Fruit fly (Drosophila melanogaster): ENCODE measurements around the gene inaF-A.

inaF-A gene

DNA sequence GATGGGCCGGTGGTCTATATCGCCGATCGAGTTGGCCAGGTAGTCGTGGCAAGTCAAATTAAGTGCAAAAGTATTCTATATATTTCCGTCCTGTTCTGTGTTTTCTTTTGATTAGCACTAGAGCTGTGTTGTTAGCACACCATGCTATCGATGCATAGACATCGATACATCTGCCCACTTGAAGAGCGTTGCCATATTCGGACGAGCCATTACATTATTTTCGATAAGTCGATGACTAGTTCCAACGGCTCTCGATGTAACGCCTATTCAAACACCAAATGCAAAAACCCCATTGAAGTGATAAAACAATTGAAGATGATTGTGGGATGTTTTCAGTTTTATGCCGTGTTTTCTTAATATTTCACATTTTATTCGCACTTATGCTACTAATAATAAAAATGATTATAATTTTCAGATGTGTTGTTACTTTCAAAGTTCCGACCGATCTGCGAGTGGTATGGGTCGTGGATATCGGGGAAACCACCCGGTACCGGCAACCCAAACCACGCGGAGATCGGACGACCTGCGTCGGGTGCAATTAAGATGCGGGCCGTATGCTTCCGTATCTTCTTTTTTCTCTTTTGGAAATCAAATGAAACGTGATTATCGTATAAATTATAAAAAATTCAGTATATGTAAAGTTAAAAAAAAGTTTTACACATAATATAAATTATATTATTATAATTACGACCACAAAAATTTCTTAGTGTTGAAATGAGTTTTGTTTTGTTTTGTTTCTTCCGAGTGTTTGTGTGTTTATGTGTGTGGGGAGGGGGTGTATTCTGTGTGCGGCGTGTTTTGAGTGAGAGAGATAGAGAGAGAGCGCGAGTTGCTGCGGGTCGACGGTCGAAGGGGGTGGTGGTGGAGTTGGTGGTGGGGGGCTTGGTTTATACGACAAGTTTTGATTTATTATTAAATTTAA, 23.6 kb downstream of the inaF-A start, which contains the start of gene FucT6 (continued):
- no peak for TF ChIP-seq CG13624 (GFP tag; optimal IDR thresholded peaks at IDR 0.05)
- peak; percentile 17 for TF ChIP-seq PHDP (tag; optimal IDR thresholded peaks at IDR 0.05)
- TF ChIP-seq gem (tag; optimal IDR thresholded peaks at IDR 0.05): peak; percentile 25
- no peak for TF ChIP-seq ewg (GFP tag; optimal IDR thresholded peaks at IDR 0.05)
- TF ChIP-seq CG12071 (GFP tag; optimal IDR thresholded peaks at IDR 0.05): no peak
- TF ChIP-seq CG16815 (GFP tag; optimal IDR thresholded peaks at IDR 0.05): no peak
- TF ChIP-seq CG31441 (GFP tag; IDR thresholded peaks at IDR 0.05): 0 out of 2 replicates have a peak, but pooled peaks have one; percentile 1
- no peak for TF ChIP-seq jumu (GFP tag; optimal IDR thresholded peaks at IDR 0.05)
- no peak; the same call in 2 of the 3 replicates for TF ChIP-seq CG17361 (GFP tag; IDR thresholded peaks at IDR 0.05)
- TF ChIP-seq CG11504 (tag; optimal IDR thresholded peaks at IDR 0.05): no peak
- peak; percentile 9 for TF ChIP-seq her (GFP tag; optimal IDR thresholded peaks at IDR 0.05)
- TF ChIP-seq Sry-δ (GFP tag; optimal IDR thresholded peaks at IDR 0.05): peak; percentile 95
- no peak for TF ChIP-seq CG7839 (tag; optimal IDR thresholded peaks at IDR 0.05)
- TF ChIP-seq CG11723 (GFP tag; optimal IDR thresholded peaks at IDR 0.05): no peak
- no peak for TF ChIP-seq ase (GFP tag; IDR thresholded peaks at IDR 0.05)
- no peak for TF ChIP-seq pnt (GFP tag; optimal IDR thresholded peaks at IDR 0.05)
- no peak for TF ChIP-seq dysf (GFP tag; IDR thresholded peaks at IDR 0.05)
- no peak for TF ChIP-seq prd (optimal IDR thresholded peaks at IDR 0.05)
- TF ChIP-seq prd (GFP tag; IDR thresholded peaks at IDR 0.05): no peak
- TF ChIP-seq CG14710 (tag; optimal IDR thresholded peaks at IDR 0.05): peak; percentile 53
- peak; percentile 8 for TF ChIP-seq D19A (tag; optimal IDR thresholded peaks at IDR 0.05)
- TF ChIP-seq ac (GFP tag; optimal IDR thresholded peaks at IDR 0.05): no peak
- no peak for TF ChIP-seq CG17568 (GFP tag; optimal IDR thresholded peaks at IDR 0.05)
- TF ChIP-seq CG3281 (GFP tag; optimal IDR thresholded peaks at IDR 0.05): peak; percentile 21
- TF ChIP-seq CG13424 (tag; optimal IDR thresholded peaks at IDR 0.05): peak; percentile 1
- TF ChIP-seq CG8388 (GFP tag; optimal IDR thresholded peaks at IDR 0.05): no peak
- peak; percentile 84 for TF ChIP-seq knrl (GFP tag; IDR thresholded peaks at IDR 0.05; ENCODE audit: partially characterized antibody)
- TF ChIP-seq zf30C (GFP tag; optimal IDR thresholded peaks at IDR 0.05): no peak
- TF ChIP-seq z (GFP tag; IDR thresholded peaks at IDR 0.05): peak; percentile 91
- no peak for TF ChIP-seq NFAT (GFP tag; IDR thresholded peaks at IDR 0.05)
- no peak for TF ChIP-seq Adf1 (GFP tag; IDR thresholded peaks at IDR 0.05)
- no peak for TF ChIP-seq CG4730 (GFP tag; IDR thresholded peaks at IDR 0.05)
- no peak for TF ChIP-seq CG15011 (GFP tag; optimal IDR thresholded peaks at IDR 0.05)
- TF ChIP-seq CG1832 (GFP tag; optimal IDR thresholded peaks at IDR 0.05): peak; percentile 62
- TF ChIP-seq pan (optimal IDR thresholded peaks at IDR 0.05): no peak
- TF ChIP-seq pan (GFP tag; optimal IDR thresholded peaks at IDR 0.05 in 1 of 2, IDR thresholded peaks at IDR 0.05 in 1 of 2): peak in 1 of 2 experiments; percentile 36
- no peak for TF ChIP-seq nmo (GFP tag; optimal IDR thresholded peaks at IDR 0.05)
- peak; percentile 86 for TF ChIP-seq CG2116 (GFP tag; optimal IDR thresholded peaks at IDR 0.05)
- no peak for TF ChIP-seq fu2 (GFP tag; optimal IDR thresholded peaks at IDR 0.05)
- TF ChIP-seq CG14965 (GFP tag; optimal IDR thresholded peaks at IDR 0.05; ENCODE audit: borderline replicate concordance): no peak
- no peak for TF ChIP-seq CG7786 (GFP tag; optimal IDR thresholded peaks at IDR 0.05)
- no peak for TF ChIP-seq bigmax (GFP tag; optimal IDR thresholded peaks at IDR 0.05)
- peak in 1 of 2 experiments; percentile 32 for TF ChIP-seq Eip74EF (GFP tag; optimal IDR thresholded peaks at IDR 0.05)
- TF ChIP-seq NC2α (GFP tag; optimal IDR thresholded peaks at IDR 0.05): no peak
- TF ChIP-seq Xrp1 (GFP tag; IDR thresholded peaks at IDR 0.05): no peak
- TF ChIP-seq Max (GFP tag; optimal IDR thresholded peaks at IDR 0.05): peak; percentile 5
- no peak for TF ChIP-seq BtbVII (GFP tag; optimal IDR thresholded peaks at IDR 0.05)
- no peak for TF ChIP-seq disco-r (GFP tag; optimal IDR thresholded peaks at IDR 0.05)
- peak; percentile 81 for TF ChIP-seq vnd (GFP tag; IDR thresholded peaks at IDR 0.05; ENCODE audit: partially characterized antibody)

Data from whole organism, embryonic.